Worm (Caenorhabditis elegans) whole organism, L1 larva: ENCODE measurements around the gene bcf-1.
A peak's percentile ranks its signal among the peaks of the same experiment; 100 is the strongest.

Experiments
- C16A3.4 ChIP-seq: fragments of 150-350 bp; optimal IDR thresholded peaks from 2 replicates; lab custom pipeline; 2014; ENCODE audit warnings: missing biosample characterization, missing genetic modification characterization
- C34B4.2 ChIP-seq: sonication (generic microtip); optimal IDR thresholded peaks from 2 replicates; lab custom pipeline; 2017; ENCODE audit warnings: mild to moderate bottlenecking, missing genetic modification characterization, missing compliant biosample characterization
- F16B12.6 ChIP-seq: fragments of 150-350 bp; optimal IDR thresholded peaks from 2 replicates; lab custom pipeline; 2014; ENCODE audit warnings: missing biosample characterization, missing genetic modification characterization
- aha-1 ChIP-seq: fragments of 150-350 bp; optimal IDR thresholded peaks from 2 replicates; lab custom pipeline; 2014; ENCODE audit warnings: missing biosample characterization, missing genetic modification characterization
- aly-2 ChIP-seq: fragments of 150-350 bp; optimal IDR thresholded peaks from 2 replicates; lab custom pipeline; 2014; ENCODE audit warnings: missing biosample characterization, missing genetic modification characterization
- ceh-63 ChIP-seq: fragments of 200-800 bp; sonication (Bioruptor generic); optimal IDR thresholded peaks from 2 replicates; lab custom pipeline; 2018; ENCODE audit warnings: mild to moderate bottlenecking, missing genetic modification characterization, missing compliant biosample characterization
- dsc-1 ChIP-seq: sonication (generic microtip); optimal IDR thresholded peaks from 2 replicates; lab custom pipeline; 2016; ENCODE audit warnings: mild to moderate bottlenecking, missing genetic modification characterization, missing compliant biosample characterization
- efl-3 ChIP-seq: fragments of 200-800 bp; sonication (Bioruptor generic); optimal IDR thresholded peaks from 2 replicates; lab custom pipeline; 2018; ENCODE audit warnings: mild to moderate bottlenecking, missing genetic modification characterization, missing compliant biosample characterization
- egl-13 ChIP-seq: sonication (generic microtip); optimal IDR thresholded peaks from 2 replicates; lab custom pipeline; 2016; ENCODE audit warnings: missing genotype, missing genetic modification reagents, missing genetic modification characterization, missing compliant biosample characterization
- elt-2 ChIP-seq: sonication (generic microtip); optimal IDR thresholded peaks from 2 replicates; lab custom pipeline; 2016; ENCODE audit warnings: missing genetic modification characterization, mild to moderate bottlenecking, inconsistent platforms, missing compliant biosample characterization, missing genetic modification reagents
- ets-5 ChIP-seq: fragments of 200-800 bp; sonication (Bioruptor generic); IDR thresholded peaks from 2 replicates; pipeline ENCODE4 v1.3.6; 2022; ENCODE audit warnings: missing genetic modification characterization, missing compliant biosample characterization
- fkh-10 ChIP-seq: sonication (generic microtip); optimal IDR thresholded peaks from 2 replicates; lab custom pipeline; 2017; ENCODE audit warnings: missing biosample characterization, missing genetic modification reagents, missing genetic modification characterization
- fkh-8 ChIP-seq: sonication (generic microtip); optimal IDR thresholded peaks from 2 replicates; lab custom pipeline; 2016; ENCODE audit warnings: mild to moderate bottlenecking, missing genetic modification characterization, missing compliant biosample characterization
- grh-1 ChIP-seq: fragments of 200-800 bp; sonication (Bioruptor generic); IDR thresholded peaks from 2 replicates; pipeline ENCODE4 v1.3.6; 2022; ENCODE audit warnings: missing genetic modification reagents, missing genetic modification characterization, missing compliant biosample characterization
- hlh-4 ChIP-seq: sonication (generic microtip); optimal IDR thresholded peaks from 2 replicates; lab custom pipeline; 2016; ENCODE audit warnings: mild to moderate bottlenecking, missing genetic modification characterization, missing compliant biosample characterization
- irx-1 ChIP-seq: sonication (generic microtip); optimal IDR thresholded peaks from 2 replicates; lab custom pipeline; 2016; ENCODE audit warnings: missing genetic modification characterization, missing compliant biosample characterization
- jun-1 ChIP-seq: fragments of 150-350 bp; optimal IDR thresholded peaks from 2 replicates; lab custom pipeline; 2014; ENCODE audit warnings: missing biosample characterization, missing genetic modification reagents, missing genetic modification characterization
- lin-14 ChIP-seq: fragments of 200-800 bp; sonication (Bioruptor generic); optimal IDR thresholded peaks from 2 replicates; lab custom pipeline; 2018; ENCODE audit warnings: mild to moderate bottlenecking, missing genetic modification characterization, moderate library complexity, missing compliant biosample characterization
- lin-39 ChIP-seq: fragments of 150-350 bp; optimal IDR thresholded peaks from 2 replicates; lab custom pipeline; 2014; ENCODE audit warnings: missing biosample characterization, missing genetic modification reagents, missing genetic modification characterization
- lir-3 ChIP-seq: sonication (generic microtip); optimal IDR thresholded peaks from 2 replicates; lab custom pipeline; 2016; ENCODE audit warnings: mild to moderate bottlenecking, missing genetic modification characterization, moderate library complexity, missing compliant biosample characterization; ENCODE audit not compliant: poor library complexity
- lsy-2 ChIP-seq, 2 experiments: fragments of 150-350 bp; optimal IDR thresholded peaks; 2 replicates each; lab custom pipeline; 2014; ENCODE audit warnings: missing biosample characterization in 2 of 2, missing genetic modification characterization in 2 of 2
- nhr-12 ChIP-seq: sonication (generic microtip); optimal IDR thresholded peaks from 2 replicates; lab custom pipeline; 2017; ENCODE audit warnings: missing biosample characterization, missing genetic modification characterization
- nhr-19 ChIP-seq: fragments of 200-800 bp; sonication (Bioruptor generic); conservative IDR thresholded peaks from 2 replicates; pipeline ENCODE4 v1.3.6; 2022; ENCODE audit warnings: missing genetic modification characterization, missing compliant biosample characterization
- nhr-20 ChIP-seq: sonication (generic microtip); optimal IDR thresholded peaks from 2 replicates; lab custom pipeline; 2016; ENCODE audit warnings: mild to moderate bottlenecking, missing genetic modification characterization, missing compliant biosample characterization
- nhr-71 ChIP-seq: sonication (generic microtip); optimal IDR thresholded peaks from 2 replicates; lab custom pipeline; 2016; ENCODE audit warnings: mild to moderate bottlenecking, missing genetic modification characterization, moderate library complexity, missing compliant biosample characterization
- nhr-76 ChIP-seq: sonication (generic microtip); optimal IDR thresholded peaks from 2 replicates; lab custom pipeline; 2017; ENCODE audit warnings: missing biosample characterization, missing genetic modification characterization
- nhr-77 ChIP-seq: fragments of 150-350 bp; optimal IDR thresholded peaks from 2 replicates; lab custom pipeline; 2014; ENCODE audit warnings: missing biosample characterization, missing genetic modification characterization
- nhr-84 ChIP-seq: sonication (generic microtip); optimal IDR thresholded peaks from 2 replicates; lab custom pipeline; 2017; ENCODE audit warnings: missing biosample characterization, missing genetic modification characterization
- nhr-85 ChIP-seq: sonication (generic microtip); peaks from one replicate; lab custom pipeline; 2016; ENCODE audit warnings: missing genetic modification characterization, inconsistent platforms, missing compliant biosample characterization
- snu-23 ChIP-seq: sonication (generic microtip); optimal IDR thresholded peaks from 2 replicates; lab custom pipeline; 2016; ENCODE audit warnings: missing genetic modification characterization, missing compliant biosample characterization
- swsn-7 ChIP-seq: sonication (generic microtip); optimal IDR thresholded peaks from 2 replicates; lab custom pipeline; 2016; ENCODE audit warnings: missing genetic modification characterization, missing compliant biosample characterization
- tbx-2 ChIP-seq: sonication (generic microtip); optimal IDR thresholded peaks from 2 replicates; lab custom pipeline; 2016; ENCODE audit warnings: missing genetic modification characterization, missing compliant biosample characterization
- tlp-1 ChIP-seq: fragments of 150-350 bp; optimal IDR thresholded peaks from 2 replicates; lab custom pipeline; 2014; ENCODE audit warnings: missing biosample characterization, missing genetic modification characterization
- vab-15 ChIP-seq: sonication (generic microtip); optimal IDR thresholded peaks from 2 replicates; lab custom pipeline; 2017; ENCODE audit warnings: missing genotype, mild to moderate bottlenecking, missing genetic modification characterization, missing compliant biosample characterization
- ztf-4 ChIP-seq: fragments of 150-350 bp; optimal IDR thresholded peaks from 2 replicates; lab custom pipeline; 2014; ENCODE audit warnings: missing biosample characterization, missing genetic modification characterization

Gene bcf-1

DNA sequence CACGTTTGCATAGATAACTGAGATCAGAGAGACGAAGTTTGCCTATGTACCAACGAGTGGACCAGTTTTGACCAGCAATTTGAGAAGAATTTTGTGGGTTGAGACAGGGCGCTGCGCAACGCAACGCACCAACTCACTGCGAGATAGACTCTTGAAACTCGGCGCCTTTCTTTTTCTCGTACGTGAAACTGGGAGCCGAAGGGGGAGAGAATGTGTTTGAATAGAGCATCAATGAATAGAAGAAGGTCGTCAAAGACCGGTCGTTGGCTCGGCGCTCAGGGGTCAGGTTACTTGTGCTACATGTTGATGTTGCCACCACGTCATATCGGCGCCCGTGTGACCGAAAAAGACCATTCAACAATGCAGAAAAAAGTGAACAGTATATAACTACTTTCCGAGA, 49.1 kb downstream of the bcf-1 start:
- TF ChIP-seq fkh-10 (GFP tag; lab: Kevin White, UChicago) (no peak), lin-14 (GFP tag; lab: Kevin White, UChicago) (peak; percentile 45), F16B12.6 (no peak), nhr-71 (tag; lab: Kevin White, UChicago) (peak; percentile 2), nhr-76 (tag; lab: Kevin White, UChicago) (no peak), nhr-85 (tag; lab: Kevin White, UChicago) (no peak), grh-1 (GFP tag; lab: Robert Waterston, UW) (peak; percentile 55; the same call in 1 of the 2 replicates), nhr-20 (peak; percentile 3)

DNA sequence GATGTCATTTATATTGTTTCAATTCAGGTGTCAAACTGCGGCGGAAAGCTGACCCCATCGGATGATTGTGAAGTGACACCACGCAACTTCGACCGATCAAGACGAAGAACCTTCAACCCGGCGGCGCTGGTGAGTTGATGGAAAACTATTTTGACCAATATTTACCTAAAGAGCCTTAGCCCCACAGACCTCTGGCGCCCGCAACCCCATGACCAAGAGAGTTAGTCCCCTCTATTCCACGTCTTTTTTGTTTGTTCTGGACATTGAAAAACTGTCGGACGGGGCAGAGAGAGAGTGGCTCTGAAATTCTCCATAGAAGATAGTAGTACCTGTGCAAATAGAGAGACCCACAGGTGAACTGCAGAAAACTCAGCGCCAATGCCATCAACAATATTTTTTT, 49.9 kb downstream of the bcf-1 start:
- TF ChIP-seq nhr-19 (GFP tag; lab: Robert Waterston, UW) (0 out of 2 replicates have a peak, but pooled peaks have one; percentile 3), lir-3 (tag; lab: Kevin White, UChicago) (no peak), egl-13 (no peak), tbx-2 (tag; lab: Kevin White, UChicago) (peak; percentile 9), dsc-1 (tag; lab: Kevin White, UChicago) (no peak), aha-1 (tag; lab: Kevin White, UChicago) (no peak), jun-1 (tag; lab: Kevin White, UChicago) (no peak), lin-14 (GFP tag; lab: Kevin White, UChicago) (peak; percentile 23), nhr-77 (tag; lab: Kevin White, UChicago) (no peak)
- TF ChIP-seq, all 84 proteins: peak for 3

ce11 chrV:6357236-6357635, 51.3 kb downstream of the bcf-1 start:
- TF ChIP-seq elt-2 (tag; lab: Kevin White, UChicago) (no peak), egl-13 (no peak), lin-14 (GFP tag; lab: Kevin White, UChicago) (peak; percentile 23), ztf-4 (tag; lab: Kevin White, UChicago) (no peak), lsy-2 (tag; optimal IDR thresholded peaks at IDR 0.05; lab: Kevin White, UChicago) (peak in 1 of 2 experiments; percentile 15), nhr-77 (tag; lab: Kevin White, UChicago) (peak; percentile 12), C16A3.4 (tag; lab: Kevin White, UChicago) (no peak), irx-1 (tag; lab: Kevin White, UChicago) (no peak), nhr-84 (tag; lab: Kevin White, UChicago) (no peak), tlp-1 (tag; lab: Kevin White, UChicago) (no peak), C34B4.2 (tag; lab: Kevin White, UChicago) (no peak), nhr-12 (tag; lab: Kevin White, UChicago) (no peak), tbx-2 (tag; lab: Kevin White, UChicago) (peak; percentile 19), nhr-20 (peak; percentile 19), nhr-76 (tag; lab: Kevin White, UChicago) (no peak), aly-2 (tag; lab: Kevin White, UChicago) (no peak), ceh-63 (GFP tag; lab: Kevin White, UChicago) (no peak), lin-39 (tag; lab: Kevin White, UChicago) (no peak), hlh-4 (tag; lab: Kevin White, UChicago) (no peak), efl-3 (no peak), nhr-19 (GFP tag; lab: Robert Waterston, UW) (no peak), fkh-8 (no peak), swsn-7 (tag; lab: Kevin White, UChicago) (no peak)
- TF ChIP-seq, all 84 proteins: peak for 5

- TF ChIP-seq lin-14 (GFP tag; lab: Kevin White, UChicago): peak; percentile 16
- TF ChIP-seq elt-2 (tag; lab: Kevin White, UChicago): peak; percentile 81
- TF ChIP-seq snu-23 (GFP tag; lab: Kevin White, UChicago): no peak
Measured at ce11 chrV:6355975-6356441, 52.6 kb downstream of the bcf-1 start, which contains the start of gene bcl-11. Gene bcl-11 (plus strand): TSS chrV:6356025.

DNA sequence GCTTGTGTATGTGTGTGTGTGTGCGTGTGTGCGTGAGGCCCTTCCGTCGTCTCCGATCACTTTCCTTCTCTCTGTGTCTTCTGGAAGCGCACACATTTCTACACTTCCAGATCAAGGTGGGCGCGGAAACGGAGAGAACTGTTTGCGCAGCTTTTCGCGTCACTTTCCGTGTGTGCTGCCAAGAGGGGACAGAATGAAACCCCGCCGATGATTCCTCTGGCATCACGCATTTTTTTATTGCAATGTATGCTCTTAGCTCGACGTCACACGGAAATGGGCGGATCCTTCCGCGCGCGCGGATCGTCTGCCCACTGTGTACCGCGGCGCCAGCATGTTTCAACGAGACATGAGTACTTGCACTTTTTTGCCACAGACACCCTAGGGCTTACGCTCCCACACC, 53.2 kb downstream of the bcf-1 start:
- TF ChIP-seq ztf-4 (tag; lab: Kevin White, UChicago) (no peak), ets-5 (GFP tag; lab: Robert Waterston, UW) (no peak), vab-15 (tag; lab: Kevin White, UChicago) (no peak)
